Fruit fly (Drosophila melanogaster): ENCODE results near the gene FucT6.

DNA sequence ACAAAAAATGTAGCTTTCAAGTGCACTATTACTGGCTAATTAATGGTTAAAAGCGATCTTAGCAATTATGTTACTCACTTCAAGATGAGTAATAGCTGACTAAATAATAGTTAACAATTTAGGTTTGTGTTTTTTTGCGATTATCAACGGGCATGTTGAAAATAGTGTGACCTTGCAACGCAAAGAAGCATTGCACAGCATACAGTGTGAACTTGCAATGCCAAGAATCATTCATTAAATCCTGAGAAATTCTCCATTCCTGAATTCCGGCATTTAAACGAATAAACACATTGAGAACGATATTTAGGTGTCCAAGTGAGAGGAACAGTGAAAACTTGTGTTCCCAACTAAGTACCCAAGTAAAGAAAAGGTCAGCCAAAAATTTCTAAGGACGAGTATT, 50.1 kb downstream of the FucT6 start:
- TF ChIP-seq CG15011 (GFP tag; optimal IDR thresholded peaks at IDR 0.05) = no peak
- TF ChIP-seq Hr51 (GFP tag; optimal IDR thresholded peaks at IDR 0.05) = no peak
- no peak for TF ChIP-seq CG14860 (GFP tag; IDR thresholded peaks at IDR 0.05; ENCODE audit: partially characterized antibody)
- TF ChIP-seq CG11695 (GFP tag; IDR thresholded peaks at IDR 0.05) = no peak
- TF ChIP-seq CG4424 (GFP tag; optimal IDR thresholded peaks at IDR 0.05) = no peak
- no peak for TF ChIP-seq toy (GFP tag; IDR thresholded peaks at IDR 0.05)
- TF ChIP-seq Hmx (GFP tag; optimal IDR thresholded peaks at IDR 0.05) = no peak
- no peak for TF ChIP-seq Nf-YC (tag; optimal IDR thresholded peaks at IDR 0.05)
- no peak for TF ChIP-seq CG17361 (GFP tag; IDR thresholded peaks at IDR 0.05)

All from whole organism, embryonic.